Fruit fly (Drosophila melanogaster) whole organism: ENCODE results near the gene Ldsdh1.

Experiments
- pan ChIP-seq: fragments of >200 bp; optimal IDR thresholded peaks from 2 replicates; lab custom pipeline; 2017
- usp ChIP-seq: fragments of >200 bp; optimal IDR thresholded peaks from 2 replicates; lab custom pipeline; 2017; ENCODE audit warnings: missing biosample characterization, missing genetic modification characterization, mixed read lengths

DNA sequence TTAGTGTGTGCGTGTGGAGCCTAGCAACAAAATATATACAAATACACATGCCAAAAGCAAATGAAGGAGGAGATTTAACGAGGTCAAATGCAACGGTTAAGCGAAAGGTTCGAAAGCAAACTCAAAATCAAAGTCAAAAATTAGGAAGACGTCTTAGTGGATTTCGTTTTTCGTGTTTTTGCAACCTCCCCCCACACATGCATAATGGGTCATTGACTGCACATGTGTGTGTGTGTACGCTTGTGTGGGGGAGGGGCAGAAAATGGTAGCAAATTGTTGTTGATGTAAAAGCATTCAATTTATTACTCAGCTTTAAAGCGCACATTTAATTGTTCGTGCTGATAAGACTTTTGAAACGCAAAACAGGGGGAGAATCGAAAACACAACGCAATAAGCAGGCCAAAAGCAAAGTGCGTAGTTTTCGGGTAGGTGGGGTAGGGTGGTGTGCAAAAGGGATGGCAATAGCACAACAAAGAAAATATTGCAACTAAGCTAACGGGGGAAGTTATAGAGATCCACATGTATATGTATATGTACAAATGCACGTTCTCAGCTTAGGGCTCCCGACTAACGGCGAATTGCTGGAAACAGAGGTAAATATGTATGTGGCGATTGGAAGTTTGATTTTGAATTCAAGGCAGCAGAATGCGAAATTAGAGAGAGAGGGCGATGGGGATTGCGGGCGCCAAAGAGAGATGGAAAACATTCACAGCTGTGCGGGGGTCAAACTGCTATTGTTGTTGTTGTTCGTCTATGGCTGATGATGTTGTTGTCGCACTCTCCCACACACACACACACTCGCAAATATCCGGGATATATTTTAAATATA lies 11.7 kb upstream of the Ldsdh1 start:
- no peak for TF ChIP-seq pan
- no peak for TF ChIP-seq usp (GFP tag; lab: Kevin White, UChicago)
